Fruit fly (Drosophila melanogaster) whole organism, embryonic: ENCODE measurements around the gene Rrp46.

Experiments
- CG13424 ChIP-seq: fragments of 200-800 bp; sonication (Bioruptor generic); optimal IDR thresholded peaks from 2 replicates; lab custom pipeline; 2019; ENCODE audit warnings: missing biosample characterization, mild to moderate bottlenecking, missing genetic modification characterization, moderate library complexity
- CG2875 ChIP-seq: fragments of 200-800 bp; sonication (Bioruptor generic); optimal IDR thresholded peaks from 2 replicates; lab custom pipeline; 2017; ENCODE audit warnings: missing biosample characterization, mild to moderate bottlenecking, missing genetic modification characterization, missing genetic modification reagents
- Drgx ChIP-seq: fragments of 200-800 bp; sonication (Bioruptor generic); IDR thresholded peaks from 2 replicates; pipeline ENCODE4 v1.3.6; 2022; ENCODE audit warnings: missing biosample characterization, missing genetic modification characterization
- ERR ChIP-seq: fragments of 200-800 bp; sonication (Bioruptor generic); optimal IDR thresholded peaks from 2 replicates; lab custom pipeline; 2016; ENCODE audit warnings: missing biosample characterization, missing genetic modification characterization
- Gug ChIP-seq: fragments of 200-800 bp; sonication (Bioruptor generic); IDR thresholded peaks from 4 replicates; pipeline ENCODE4 v1.3.6; 2022; ENCODE audit warnings: missing biosample characterization, missing genetic modification characterization
- Hr51 ChIP-seq, 2 experiments: fragments of 200-800 bp; sonication (Bioruptor generic); optimal IDR thresholded peaks; 2 replicates in 1 of 2; 3 replicates in 1 of 2; lab custom pipeline; 2016 to 2018; ENCODE audit warnings: missing biosample characterization in 2 of 2, missing genetic modification characterization in 2 of 2, mild to moderate bottlenecking in 1 of 2, moderate library complexity in 1 of 2
- ci ChIP-seq: fragments of 200-800 bp; sonication (Bioruptor generic); IDR thresholded peaks from 3 replicates; pipeline ENCODE4 v1.3.6; 2022; ENCODE audit warnings: missing biosample characterization, missing genetic modification characterization
- fd3F ChIP-seq: fragments of 200-800 bp; sonication (Bioruptor generic); optimal IDR thresholded peaks from 2 replicates; lab custom pipeline; 2018; ENCODE audit warnings: missing biosample characterization, mild to moderate bottlenecking, missing genetic modification characterization, moderate library complexity
- luna ChIP-seq: fragments of 200-800 bp; sonication (Bioruptor generic); optimal IDR thresholded peaks from 2 replicates; lab custom pipeline; 2016; ENCODE audit warnings: missing biosample characterization, missing genetic modification characterization
- slp2 ChIP-seq: fragments of 200-800 bp; sonication (Bioruptor generic); optimal IDR thresholded peaks from 2 replicates; lab custom pipeline; 2016; ENCODE audit warnings: missing biosample characterization, missing genetic modification characterization

DNA sequence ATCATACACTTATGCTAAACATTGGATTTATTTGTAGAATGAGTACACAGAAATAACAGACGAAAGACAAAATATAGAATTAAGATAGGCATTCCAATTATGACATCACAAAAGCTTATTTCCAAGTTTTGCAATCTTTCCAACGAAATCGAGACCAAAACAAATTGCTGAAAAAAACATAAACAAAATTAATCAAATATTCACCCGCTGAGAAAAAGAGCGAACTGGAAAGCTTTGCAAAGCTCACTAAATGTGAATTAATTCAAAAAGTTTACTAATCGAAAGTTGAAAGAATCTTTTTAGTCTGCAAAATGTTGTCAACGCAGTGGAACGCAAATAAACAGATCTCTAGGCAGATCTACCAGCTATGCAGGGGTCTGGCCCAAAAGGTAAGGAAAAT lies 21.4 kb downstream of the Rrp46 start, which contains the start of gene Cyp12e1:
- TF ChIP-seq ci (GFP tag; lab: Robert Waterston, UW) (no peak), Gug (GFP tag; lab: Robert Waterston, UW) (no peak), slp2 (GFP tag; lab: Kevin White, UChicago) (no peak), luna (GFP tag; lab: Kevin White, UChicago) (no peak), CG13424 (tag; lab: Kevin White, UChicago) (no peak), fd3F (GFP tag; lab: Kevin White, UChicago) (no peak), Drgx (GFP tag; lab: Robert Waterston, UW) (no peak), ERR (GFP tag; lab: Kevin White, UChicago) (no peak), Hr51 (GFP tag; optimal IDR thresholded peaks at IDR 0.05; lab: Kevin White, UChicago) (no peak), CG2875 (GFP tag; lab: Kevin White, UChicago) (no peak)
